Worm (Caenorhabditis elegans) whole organism, L4/young adult: ENCODE results near the gene clec-149.

Experiments used
- W03F9.2 ChIP-seq: fragments of 150-350 bp; optimal IDR thresholded peaks from 2 replicates; lab custom pipeline; 2014; ENCODE audit warnings: missing biosample characterization, missing genetic modification characterization
- dao-5 ChIP-seq: sonication (generic microtip); optimal IDR thresholded peaks from 2 replicates; lab custom pipeline; 2016; ENCODE audit warnings: missing genotype, missing genetic modification characterization, moderate library complexity, missing compliant biosample characterization
- him-1 ChIP-seq: sonication (generic microtip); optimal IDR thresholded peaks from 2 replicates; lab custom pipeline; 2016; ENCODE audit warnings: missing genotype, missing genetic modification reagents, missing genetic modification characterization, missing compliant biosample characterization

DNA sequence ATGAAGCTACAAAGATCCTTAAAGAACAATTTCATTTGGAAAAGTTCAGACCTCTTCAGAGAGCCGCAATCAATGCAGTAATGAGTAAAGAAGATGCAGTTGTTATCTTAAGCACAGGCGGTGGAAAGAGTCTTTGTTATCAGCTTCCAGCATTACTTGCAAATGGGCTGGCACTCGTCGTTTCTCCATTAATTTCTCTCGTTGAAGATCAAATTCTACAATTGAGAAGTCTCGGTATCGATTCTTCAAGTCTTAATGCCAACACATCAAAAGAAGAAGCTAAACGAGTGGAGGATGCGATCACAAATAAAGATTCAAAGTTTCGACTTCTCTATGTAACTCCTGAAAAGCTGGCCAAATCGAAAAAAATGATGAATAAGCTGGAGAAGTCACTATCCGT lies 33.9 kb downstream of the clec-149 start:
- TF ChIP-seq dao-5 (tag; lab: Kevin White, UChicago) (no peak), him-1 (no peak), W03F9.2 (tag; lab: Kevin White, UChicago) (no peak)
